Worm (Caenorhabditis elegans) whole organism, L1 larva: ENCODE measurements around the gene ZK856.7.

Experiments
- C04F5.9 ChIP-seq: sonication (generic microtip); optimal IDR thresholded peaks from 2 replicates; lab custom pipeline; 2016; ENCODE audit warnings: missing genetic modification characterization, missing compliant biosample characterization
- C16A3.4 ChIP-seq: fragments of 150-350 bp; optimal IDR thresholded peaks from 2 replicates; lab custom pipeline; 2014; ENCODE audit warnings: missing biosample characterization, missing genetic modification characterization
- C34B4.2 ChIP-seq: sonication (generic microtip); optimal IDR thresholded peaks from 2 replicates; lab custom pipeline; 2017; ENCODE audit warnings: mild to moderate bottlenecking, missing genetic modification characterization, missing compliant biosample characterization
- F16B12.6 ChIP-seq: fragments of 150-350 bp; optimal IDR thresholded peaks from 2 replicates; lab custom pipeline; 2014; ENCODE audit warnings: missing biosample characterization, missing genetic modification characterization
- alr-1 ChIP-seq: fragments of 200-800 bp; sonication (Bioruptor generic); optimal IDR thresholded peaks from 2 replicates; lab custom pipeline; 2018; ENCODE audit warnings: borderline replicate concordance, mild to moderate bottlenecking, missing genetic modification characterization, missing compliant biosample characterization
- aly-2 ChIP-seq: fragments of 150-350 bp; optimal IDR thresholded peaks from 2 replicates; lab custom pipeline; 2014; ENCODE audit warnings: missing biosample characterization, missing genetic modification characterization
- ama-1 ChIP-seq: fragments of 150-350 bp; optimal IDR thresholded peaks from 2 replicates; lab custom pipeline; 2014
- blmp-1 ChIP-seq: fragments of 150-350 bp; optimal IDR thresholded peaks from 2 replicates; lab custom pipeline; 2014; ENCODE audit warnings: missing biosample characterization, missing genetic modification characterization
- ceh-82 ChIP-seq, 3 experiments: fragments of 150-350 bp in 1 of 3; sonication (generic microtip) in 2 of 3; optimal IDR thresholded peaks; 2 replicates each; lab custom pipeline; 2014 to 2017; ENCODE audit warnings: missing biosample characterization in 3 of 3, missing genetic modification characterization in 3 of 3
- ceh-88 ChIP-seq: fragments of 200-800 bp; sonication (Bioruptor generic); IDR thresholded peaks from 2 replicates; pipeline ENCODE4 v1.3.6; 2022; ENCODE audit warnings: missing genetic modification characterization, missing compliant biosample characterization
- ceh-90 ChIP-seq: sonication (generic microtip); optimal IDR thresholded peaks from 2 replicates; lab custom pipeline; 2016; ENCODE audit warnings: missing genetic modification characterization, missing compliant biosample characterization
- ces-1 ChIP-seq: fragments of 150-350 bp; optimal IDR thresholded peaks from 2 replicates; lab custom pipeline; 2014; ENCODE audit warnings: missing biosample characterization, missing genetic modification reagents, missing genetic modification characterization
- dsc-1 ChIP-seq: sonication (generic microtip); optimal IDR thresholded peaks from 2 replicates; lab custom pipeline; 2016; ENCODE audit warnings: mild to moderate bottlenecking, missing genetic modification characterization, missing compliant biosample characterization
- efl-3 ChIP-seq: fragments of 200-800 bp; sonication (Bioruptor generic); optimal IDR thresholded peaks from 2 replicates; lab custom pipeline; 2018; ENCODE audit warnings: mild to moderate bottlenecking, missing genetic modification characterization, missing compliant biosample characterization
- egl-13 ChIP-seq: sonication (generic microtip); optimal IDR thresholded peaks from 2 replicates; lab custom pipeline; 2016; ENCODE audit warnings: missing genotype, missing genetic modification reagents, missing genetic modification characterization, missing compliant biosample characterization
- egl-27 ChIP-seq, 2 experiments: fragments of 150-350 bp in 1 of 2; sonication (generic microtip); optimal IDR thresholded peaks; 3 replicates each; lab custom pipeline; 2017 to 2018; ENCODE audit warnings: missing biosample characterization in 2 of 2, missing genetic modification characterization in 2 of 2, missing genetic modification reagents in 2 of 2
- elt-2 ChIP-seq: sonication (generic microtip); optimal IDR thresholded peaks from 2 replicates; lab custom pipeline; 2016; ENCODE audit warnings: missing genetic modification characterization, mild to moderate bottlenecking, inconsistent platforms, missing compliant biosample characterization, missing genetic modification reagents
- elt-3 ChIP-seq, 6 experiments: fragments of 150-350 bp in 1 of 6; sonication (generic microtip); optimal IDR thresholded peaks; 2 replicates each; lab custom pipeline; 2017 to 2018; ENCODE audit warnings: missing biosample characterization in 6 of 6, missing genetic modification characterization in 6 of 6, inconsistent platforms in 1 of 6
- ets-5 ChIP-seq: fragments of 200-800 bp; sonication (Bioruptor generic); IDR thresholded peaks from 2 replicates; pipeline ENCODE4 v1.3.6; 2022; ENCODE audit warnings: missing genetic modification characterization, missing compliant biosample characterization
- fkh-10 ChIP-seq: sonication (generic microtip); optimal IDR thresholded peaks from 2 replicates; lab custom pipeline; 2017; ENCODE audit warnings: missing biosample characterization, missing genetic modification reagents, missing genetic modification characterization
- fkh-8 ChIP-seq: sonication (generic microtip); optimal IDR thresholded peaks from 2 replicates; lab custom pipeline; 2016; ENCODE audit warnings: mild to moderate bottlenecking, missing genetic modification characterization, missing compliant biosample characterization
- fos-1 ChIP-seq: fragments of 150-350 bp; optimal IDR thresholded peaks from 2 replicates; lab custom pipeline; 2014; ENCODE audit warnings: missing biosample characterization, missing genetic modification characterization
- hlh-17 ChIP-seq: fragments of 200-800 bp; sonication (Bioruptor generic); optimal IDR thresholded peaks from 2 replicates; lab custom pipeline; 2018; ENCODE audit warnings: missing genetic modification characterization, mild to moderate bottlenecking, missing compliant biosample characterization, moderate library complexity, borderline replicate concordance
- isw-1 ChIP-seq: fragments of 200-800 bp; sonication (Bioruptor generic); IDR thresholded peaks from 2 replicates; pipeline ENCODE4 v1.3.6; 2022; ENCODE audit warnings: missing genetic modification characterization, missing compliant biosample characterization
- lin-13 ChIP-seq: fragments of 150-350 bp; optimal IDR thresholded peaks from 2 replicates; lab custom pipeline; 2014; ENCODE audit warnings: missing biosample characterization, missing genetic modification reagents, missing genetic modification characterization
- lin-39 ChIP-seq: fragments of 150-350 bp; optimal IDR thresholded peaks from 2 replicates; lab custom pipeline; 2014; ENCODE audit warnings: missing biosample characterization, missing genetic modification reagents, missing genetic modification characterization
- lir-3 ChIP-seq: sonication (generic microtip); optimal IDR thresholded peaks from 2 replicates; lab custom pipeline; 2016; ENCODE audit warnings: mild to moderate bottlenecking, missing genetic modification characterization, moderate library complexity, missing compliant biosample characterization; ENCODE audit not compliant: poor library complexity
- lsy-2 ChIP-seq, 2 experiments: fragments of 150-350 bp; optimal IDR thresholded peaks; 2 replicates each; lab custom pipeline; 2014; ENCODE audit warnings: missing biosample characterization in 2 of 2, missing genetic modification characterization in 2 of 2
- mdl-1 ChIP-seq, 2 experiments: fragments of 150-350 bp; optimal IDR thresholded peaks; 2 replicates each; lab custom pipeline; 2014 to 2017; ENCODE audit warnings: missing biosample characterization in 2 of 2, missing genetic modification characterization in 2 of 2, inconsistent platforms in 1 of 2
- mef-2 ChIP-seq: fragments of 150-350 bp; optimal IDR thresholded peaks from 2 replicates; lab custom pipeline; 2014; ENCODE audit warnings: missing biosample characterization, missing genetic modification characterization
- mep-1 ChIP-seq: fragments of 150-350 bp; optimal IDR thresholded peaks from 2 replicates; lab custom pipeline; 2014; ENCODE audit warnings: missing biosample characterization, missing genetic modification characterization
- nhr-19 ChIP-seq: fragments of 200-800 bp; sonication (Bioruptor generic); conservative IDR thresholded peaks from 2 replicates; pipeline ENCODE4 v1.3.6; 2022; ENCODE audit warnings: missing genetic modification characterization, missing compliant biosample characterization
- nhr-20 ChIP-seq: sonication (generic microtip); optimal IDR thresholded peaks from 2 replicates; lab custom pipeline; 2016; ENCODE audit warnings: mild to moderate bottlenecking, missing genetic modification characterization, missing compliant biosample characterization
- nhr-237 ChIP-seq: fragments of 150-350 bp; optimal IDR thresholded peaks from 2 replicates; lab custom pipeline; 2014; ENCODE audit warnings: missing biosample characterization, missing genetic modification characterization
- nhr-28 ChIP-seq: fragments of 150-350 bp; optimal IDR thresholded peaks from 2 replicates; lab custom pipeline; 2014; ENCODE audit warnings: missing biosample characterization, missing genetic modification characterization
- nhr-47 ChIP-seq: sonication (generic microtip); optimal IDR thresholded peaks from 2 replicates; lab custom pipeline; 2016; ENCODE audit warnings: mild to moderate bottlenecking, missing genetic modification characterization, moderate library complexity, missing compliant biosample characterization
- nhr-71 ChIP-seq: sonication (generic microtip); optimal IDR thresholded peaks from 2 replicates; lab custom pipeline; 2016; ENCODE audit warnings: mild to moderate bottlenecking, missing genetic modification characterization, moderate library complexity, missing compliant biosample characterization
- nhr-76 ChIP-seq: sonication (generic microtip); optimal IDR thresholded peaks from 2 replicates; lab custom pipeline; 2017; ENCODE audit warnings: missing biosample characterization, missing genetic modification characterization
- nhr-84 ChIP-seq: sonication (generic microtip); optimal IDR thresholded peaks from 2 replicates; lab custom pipeline; 2017; ENCODE audit warnings: missing biosample characterization, missing genetic modification characterization
- pag-3 ChIP-seq: sonication (generic microtip); optimal IDR thresholded peaks from 2 replicates; lab custom pipeline; 2017; ENCODE audit warnings: missing genetic modification characterization, mild to moderate bottlenecking, missing compliant biosample characterization, antibody characterized with exemption, borderline replicate concordance; ENCODE audit not compliant: insufficient read depth
- pqm-1 ChIP-seq: sonication (generic microtip); optimal IDR thresholded peaks from 3 replicates; lab custom pipeline; 2017; ENCODE audit warnings: missing biosample characterization, missing genetic modification characterization
- rnt-1 ChIP-seq: sonication (generic microtip); optimal IDR thresholded peaks from 2 replicates; lab custom pipeline; 2016; ENCODE audit warnings: mild to moderate bottlenecking, missing genetic modification characterization, moderate library complexity, missing compliant biosample characterization
- skn-1 ChIP-seq: fragments of 150-350 bp; optimal IDR thresholded peaks from 2 replicates; lab custom pipeline; 2014; ENCODE audit warnings: missing biosample characterization, missing genetic modification characterization
- snpc-4 ChIP-seq: fragments of 150-350 bp; optimal IDR thresholded peaks from 2 replicates; lab custom pipeline; 2014; ENCODE audit warnings: missing biosample characterization, missing genetic modification characterization
- snu-23 ChIP-seq: sonication (generic microtip); optimal IDR thresholded peaks from 2 replicates; lab custom pipeline; 2016; ENCODE audit warnings: missing genetic modification characterization, missing compliant biosample characterization
- sox-4 ChIP-seq: sonication (generic microtip); optimal IDR thresholded peaks from 2 replicates; lab custom pipeline; 2016; ENCODE audit warnings: missing genetic modification characterization, missing compliant biosample characterization
- unc-130 ChIP-seq: fragments of 150-350 bp; optimal IDR thresholded peaks from 2 replicates; lab custom pipeline; 2017; ENCODE audit warnings: missing biosample characterization, missing genetic modification characterization, inconsistent platforms
- unc-30 ChIP-seq: sonication (generic microtip); optimal IDR thresholded peaks from 2 replicates; lab custom pipeline; 2017; ENCODE audit warnings: missing biosample characterization, missing genetic modification characterization
- unc-62 ChIP-seq: fragments of 150-350 bp; optimal IDR thresholded peaks from 2 replicates; lab custom pipeline; 2014; ENCODE audit warnings: missing biosample characterization, missing genetic modification reagents, missing genetic modification characterization
- unc-86 ChIP-seq: sonication (generic microtip); optimal IDR thresholded peaks from 2 replicates; lab custom pipeline; 2016; ENCODE audit warnings: missing genetic modification characterization, missing compliant biosample characterization
- zip-4 ChIP-seq: fragments of 200-800 bp; sonication (Bioruptor generic); optimal IDR thresholded peaks from 2 replicates; lab custom pipeline; 2018; ENCODE audit warnings: mild to moderate bottlenecking, missing genetic modification characterization, moderate library complexity, missing compliant biosample characterization
- ztf-11 ChIP-seq, 2 experiments: sonication (generic microtip); optimal IDR thresholded peaks; 2 replicates each; lab custom pipeline; 2016 to 2017; ENCODE audit warnings: missing genetic modification characterization in 2 of 2, missing biosample characterization in 1 of 2, missing compliant biosample characterization in 1 of 2
- ztf-4 ChIP-seq: fragments of 150-350 bp; optimal IDR thresholded peaks from 2 replicates; lab custom pipeline; 2014; ENCODE audit warnings: missing biosample characterization, missing genetic modification characterization

The ZK856.7 gene

DNA sequence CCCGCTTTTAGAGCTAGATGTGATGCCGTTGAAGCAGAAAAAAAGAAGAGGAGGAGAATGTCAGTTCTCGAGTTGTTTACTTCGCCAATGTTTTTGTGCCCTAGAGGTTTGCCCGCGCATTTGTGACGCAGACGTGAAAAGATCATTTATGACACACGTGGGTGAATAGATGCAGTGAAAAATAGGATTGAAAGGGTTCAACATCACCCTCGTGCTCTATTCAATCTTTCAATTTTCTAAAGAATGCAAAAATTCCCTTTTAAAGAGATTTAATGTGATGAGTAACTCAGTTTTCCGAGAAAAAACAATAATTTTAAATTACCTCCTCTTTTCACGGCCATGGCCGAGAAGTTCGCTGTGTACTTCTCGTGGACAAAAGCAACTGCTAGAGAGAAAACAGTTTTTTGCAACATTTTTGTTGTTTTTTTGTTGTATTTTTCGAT is 44.6 kb downstream of the ZK856.7 start (continued):
- TF ChIP-seq mef-2, result no peak
- no peak for TF ChIP-seq nhr-76 (tag; lab: Kevin White, UChicago)
- TF ChIP-seq mdl-1 (tag; optimal IDR thresholded peaks at IDR 0.05; lab: Kevin White, UChicago), result peak in 1 of 2 experiments; percentile 89
- no peak for TF ChIP-seq snpc-4 (tag; lab: Kevin White, UChicago)
- TF ChIP-seq ceh-88 (GFP tag; lab: Robert Waterston, UW), result 0 out of 2 replicates have a peak, but pooled peaks have one; percentile 48
- TF ChIP-seq unc-30, result no peak
- TF ChIP-seq nhr-47 (tag; lab: Kevin White, UChicago), result peak; percentile 78
- no peak for TF ChIP-seq elt-3 (tag; optimal IDR thresholded peaks at IDR 0.05; lab: Kevin White, UChicago)
- peak; percentile 91 for TF ChIP-seq dsc-1 (tag; lab: Kevin White, UChicago)
- TF ChIP-seq isw-1 (GFP tag; lab: Robert Waterston, UW), result no peak; the same call in 1 of the 2 replicates
- TF ChIP-seq ztf-4 (tag; lab: Kevin White, UChicago), result peak; percentile 41
- no peak for TF ChIP-seq ets-5 (GFP tag; lab: Robert Waterston, UW)
- no peak for TF ChIP-seq rnt-1 (tag; lab: Kevin White, UChicago)
- peak; percentile 69 for TF ChIP-seq unc-86 (tag; lab: Kevin White, UChicago)
- TF ChIP-seq fkh-8 (tag; lab: Kevin White, UChicago), result peak; percentile 89
- no peak for TF ChIP-seq C34B4.2
- TF ChIP-seq nhr-237 (tag; lab: Kevin White, UChicago), result no peak
- no peak for TF ChIP-seq ztf-11 (tag; optimal IDR thresholded peaks at IDR 0.05; lab: Kevin White, UChicago)
- no peak for TF ChIP-seq zip-4
- peak; percentile 30 for TF ChIP-seq nhr-20 (tag; lab: Kevin White, UChicago)
- TF ChIP-seq skn-1 (tag; lab: Kevin White, UChicago), result no peak
- no peak for TF ChIP-seq aly-2 (tag; lab: Kevin White, UChicago)
- no peak for TF ChIP-seq C04F5.9 (tag; lab: Kevin White, UChicago)
- TF ChIP-seq ces-1 (GFP tag; lab: Kevin White, UChicago), result no peak
- TF ChIP-seq lir-3 (tag; lab: Kevin White, UChicago), result peak; percentile 21
- TF ChIP-seq egl-13, result no peak
- TF ChIP-seq lin-39 (tag; lab: Kevin White, UChicago), result no peak
- TF ChIP-seq blmp-1 (tag; lab: Kevin White, UChicago), result no peak
- peak; percentile 68 for TF ChIP-seq sox-4 (tag; lab: Kevin White, UChicago)
- TF ChIP-seq unc-130 (tag; lab: Kevin White, UChicago), result peak; percentile 59
- TF ChIP-seq snu-23 (GFP tag; lab: Kevin White, UChicago), result peak; percentile 51
- TF ChIP-seq C16A3.4 (tag; lab: Kevin White, UChicago), result peak; percentile 56
- peak; percentile 44 for TF ChIP-seq mep-1 (tag; lab: Kevin White, UChicago)
- TF ChIP-seq fos-1 (tag; lab: Kevin White, UChicago), result peak; percentile 56
- no peak for TF ChIP-seq efl-3 (GFP tag; lab: Kevin White, UChicago)
- peak; percentile 13 for TF ChIP-seq lin-13 (GFP tag; lab: Kevin White, UChicago)
- TF ChIP-seq pag-3, result no peak
- TF ChIP-seq ama-1, result no peak
- TF ChIP-seq nhr-84 (tag; lab: Kevin White, UChicago), result no peak
- TF ChIP-seq elt-2 (tag; lab: Kevin White, UChicago), result no peak
- no peak for TF ChIP-seq F16B12.6 (tag; lab: Kevin White, UChicago)
- TF ChIP-seq fkh-10 (GFP tag; lab: Kevin White, UChicago), result peak; percentile 16
- TF ChIP-seq nhr-71 (tag; lab: Kevin White, UChicago), result peak; percentile 84
- TF ChIP-seq ceh-90 (tag; lab: Kevin White, UChicago), result peak; percentile 31
- TF ChIP-seq egl-27 (tag; optimal IDR thresholded peaks at IDR 0.05; lab: Kevin White, UChicago), result no peak
- peak in 2 of 3 experiments; percentile 20 to 26 for TF ChIP-seq ceh-82 (tag; optimal IDR thresholded peaks at IDR 0.05; lab: Kevin White, UChicago)
- peak; percentile 53 to 57 for TF ChIP-seq lsy-2 (tag; optimal IDR thresholded peaks at IDR 0.05; lab: Kevin White, UChicago)
- TF ChIP-seq nhr-28 (tag; lab: Kevin White, UChicago), result no peak
- TF ChIP-seq hlh-17 (GFP tag; lab: Kevin White, UChicago), result no peak
- no peak for TF ChIP-seq unc-62 (GFP tag; lab: Kevin White, UChicago)
- TF ChIP-seq nhr-19 (GFP tag; lab: Robert Waterston, UW), result peak; percentile 37
- TF ChIP-seq alr-1 (tag; lab: Kevin White, UChicago), result no peak
- TF ChIP-seq pqm-1 (tag; lab: Kevin White, UChicago), result no peak
